Fruit fly (Drosophila melanogaster) whole organism, prepupa: ENCODE data around the gene Klc.

Experiments
- dac ChIP-seq: fragments of 200-800 bp; sonication (Bioruptor generic); optimal IDR thresholded peaks from 2 replicates; lab custom pipeline; 2017; ENCODE audit warnings: missing biosample characterization, mild to moderate bottlenecking, missing genetic modification characterization
- dsx ChIP-seq: fragments of 200-800 bp; optimal IDR thresholded peaks from 3 replicates; lab custom pipeline; 2019; ENCODE audit warnings: missing biosample characterization, mild to moderate bottlenecking, missing genetic modification characterization, moderate library complexity; ENCODE audit not compliant: poor library complexity, severe bottlenecking

- TF ChIP-seq dac = no peak
- TF ChIP-seq dsx (GFP tag; lab: Kevin White, UChicago) = no peak
These were observed 38.4 kb downstream of the Klc start for dm6 chr3L:12711418-12711817.
